Fruit fly (Drosophila melanogaster): ENCODE data around the gene Or10a.

Gene Or10a

DNA sequence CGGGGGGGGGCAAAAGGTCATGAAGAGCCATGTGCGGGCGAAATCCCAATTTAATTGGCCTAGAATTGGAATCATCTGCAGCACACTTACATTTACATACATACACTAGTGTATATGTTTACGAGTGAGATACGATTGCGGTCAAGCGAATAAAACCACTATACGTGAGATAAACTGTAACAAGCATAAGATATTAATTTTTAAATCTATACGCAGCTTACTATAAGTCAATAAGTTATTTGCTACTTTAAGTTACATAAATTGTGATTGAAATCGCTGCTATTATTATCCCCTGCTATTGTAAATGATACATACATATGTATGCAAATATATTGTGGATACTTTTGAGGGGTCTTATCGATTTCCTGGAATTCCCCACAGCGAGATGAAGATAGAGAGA is 38.1 kb downstream of the Or10a start (continued):
- TF ChIP-seq CG31441 (GFP tag; IDR thresholded peaks at IDR 0.05), result peak; percentile 27; the same call in 1 of the 2 replicates
- TF ChIP-seq ash1 (GFP tag; optimal IDR thresholded peaks at IDR 0.05), result no peak
- no peak for TF ChIP-seq CG3065 (GFP tag; optimal IDR thresholded peaks at IDR 0.05)
- no peak for TF ChIP-seq CG10274 (GFP tag; optimal IDR thresholded peaks at IDR 0.05)
- TF ChIP-seq bbx (GFP tag; IDR thresholded peaks at IDR 0.05; ENCODE audit: partially characterized antibody), result no peak
- peak; percentile 45 for TF ChIP-seq E2f1 (GFP tag; IDR thresholded peaks at IDR 0.05)
- no peak for TF ChIP-seq Bdp1 (GFP tag; optimal IDR thresholded peaks at IDR 0.05)
- peak; percentile 16 for TF ChIP-seq Hsf (GFP tag; optimal IDR thresholded peaks at IDR 0.05)
- TF ChIP-seq CG17385 (GFP tag; optimal IDR thresholded peaks at IDR 0.05), result peak; percentile 48
- no peak for TF ChIP-seq Sin3A (optimal IDR thresholded peaks at IDR 0.05)
- no peak for TF ChIP-seq Hr78 (GFP tag; optimal IDR thresholded peaks at IDR 0.05)
- TF ChIP-seq CG8089 (GFP tag; optimal IDR thresholded peaks at IDR 0.05), result no peak
- 0 out of 3 replicates have a peak, but pooled peaks have one; percentile 19 for TF ChIP-seq CG14050 (GFP tag; IDR thresholded peaks at IDR 0.05)
- no peak for TF ChIP-seq CG17186 (GFP tag; optimal IDR thresholded peaks at IDR 0.05)
- no peak for TF ChIP-seq CG15514 (GFP tag; optimal IDR thresholded peaks at IDR 0.05)
- TF ChIP-seq CG3726 (GFP tag; IDR thresholded peaks at IDR 0.05), result no peak
- TF ChIP-seq jing (GFP tag; optimal IDR thresholded peaks at IDR 0.05), result no peak
- no peak for TF ChIP-seq Max (GFP tag; optimal IDR thresholded peaks at IDR 0.05)
- TF ChIP-seq CG2889 (GFP tag; IDR thresholded peaks at IDR 0.05), result no peak
- no peak for TF ChIP-seq MTF-1 (GFP tag; optimal IDR thresholded peaks at IDR 0.05; ENCODE audit: borderline replicate concordance)
- TF ChIP-seq CG7556 (GFP tag; optimal IDR thresholded peaks at IDR 0.05), result peak; percentile 33
- no peak for TF ChIP-seq CG7963 (GFP tag; IDR thresholded peaks at IDR 0.05; ENCODE audit: partially characterized antibody)
- TF ChIP-seq CG10565 (GFP tag; optimal IDR thresholded peaks at IDR 0.05), result no peak
- no peak for TF ChIP-seq Hr3 (GFP tag; optimal IDR thresholded peaks at IDR 0.05)
- TF ChIP-seq Sox100B (GFP tag; optimal IDR thresholded peaks at IDR 0.05), result peak; percentile 10
- TF ChIP-seq br (optimal IDR thresholded peaks at IDR 0.05), result no peak
- TF ChIP-seq fd64A (GFP tag; optimal IDR thresholded peaks at IDR 0.05), result no peak
- peak; percentile 28 for TF ChIP-seq mirr (GFP tag; optimal IDR thresholded peaks at IDR 0.05)
- TF ChIP-seq HHEX (GFP tag; optimal IDR thresholded peaks at IDR 0.05), result peak; percentile 29
- TF ChIP-seq CG4617 (GFP tag; optimal IDR thresholded peaks at IDR 0.05; ENCODE audit: borderline replicate concordance), result no peak
- no peak for TF ChIP-seq Mad (GFP tag; optimal IDR thresholded peaks at IDR 0.05)
- peak; percentile 21 for TF ChIP-seq CrebB (tag; optimal IDR thresholded peaks at IDR 0.05)
- peak; percentile 61 for TF ChIP-seq Hmr (GFP tag; optimal IDR thresholded peaks at IDR 0.05)
- peak; percentile 23; the same call in 1 of the 3 replicates for TF ChIP-seq so (GFP tag; IDR thresholded peaks at IDR 0.05)
- no peak for TF ChIP-seq sd (tag; optimal IDR thresholded peaks at IDR 0.05)
- TF ChIP-seq CG8478 (optimal IDR thresholded peaks at IDR 0.05), result no peak
- no peak for TF ChIP-seq CG7357 (GFP tag; IDR thresholded peaks at IDR 0.05)
- TF ChIP-seq stc (GFP tag; IDR thresholded peaks at IDR 0.05), result no peak
- TF ChIP-seq Hmx (GFP tag; optimal IDR thresholded peaks at IDR 0.05), result no peak
- no peak for TF ChIP-seq jigr1 (GFP tag; IDR thresholded peaks at IDR 0.05)
- no peak for TF ChIP-seq CG34224 (GFP tag; IDR thresholded peaks at IDR 0.05; ENCODE audit: partially characterized antibody)
- TF ChIP-seq CG17328 (GFP tag; IDR thresholded peaks at IDR 0.05), result peak; percentile 34; the same call in 1 of the 2 replicates
- TF ChIP-seq sob (GFP tag; IDR thresholded peaks at IDR 0.05), result peak; percentile 61; the same call in 1 of the 2 replicates
- TF ChIP-seq pita (GFP tag; optimal IDR thresholded peaks at IDR 0.05), result no peak
- TF ChIP-seq CG15073 (GFP tag; optimal IDR thresholded peaks at IDR 0.05), result no peak
- no peak for TF ChIP-seq CTCF (GFP tag; optimal IDR thresholded peaks at IDR 0.05)
- TF ChIP-seq Nf-YA (GFP tag; IDR thresholded peaks at IDR 0.05), result no peak
- TF ChIP-seq gem (tag; optimal IDR thresholded peaks at IDR 0.05), result peak; percentile 55
- TF ChIP-seq nmo (GFP tag; optimal IDR thresholded peaks at IDR 0.05), result peak; percentile 37
- peak; percentile 33; the same call in 1 of the 2 replicates for TF ChIP-seq CG10321 (GFP tag; IDR thresholded peaks at IDR 0.05)
- TF ChIP-seq sens (GFP tag), result peak; percentile 54
- peak; percentile 62 for TF ChIP-seq B-H2 (GFP tag; optimal IDR thresholded peaks at IDR 0.05)
- TF ChIP-seq Gug (GFP tag; IDR thresholded peaks at IDR 0.05), result no peak
